Fruit fly (Drosophila melanogaster) whole organism, prepupa: ENCODE measurements around the gene mRpS30.

Experiments used
- CG10631 ChIP-seq: fragments of 200-800 bp; sonication (Bioruptor generic); optimal IDR thresholded peaks from 2 replicates; lab custom pipeline; 2016; ENCODE audit warnings: missing biosample characterization, missing genetic modification characterization
- CG10669 ChIP-seq: fragments of 200-800 bp; sonication (Bioruptor generic); optimal IDR thresholded peaks from 3 replicates; lab custom pipeline; 2018; ENCODE audit warnings: missing biosample characterization, mild to moderate bottlenecking, missing genetic modification characterization, moderate library complexity
- CG11294 ChIP-seq: fragments of 200-800 bp; sonication (Bioruptor generic); IDR thresholded peaks from 2 replicates; pipeline ENCODE4 v1.3.6; 2022; ENCODE audit warnings: missing biosample characterization, missing genetic modification characterization
- CG15336 ChIP-seq: fragments of 200-800 bp; sonication (Bioruptor generic); IDR thresholded peaks from 2 replicates; pipeline ENCODE4 v1.3.6; 2022; ENCODE audit warnings: missing biosample characterization, missing genetic modification characterization
- CG16779 ChIP-seq: fragments of 200-800 bp; sonication (Bioruptor generic); optimal IDR thresholded peaks from 3 replicates; lab custom pipeline; 2017; ENCODE audit warnings: missing biosample characterization, mild to moderate bottlenecking, missing genetic modification characterization
- CG3032 ChIP-seq: fragments of 200-800 bp; optimal IDR thresholded peaks from 2 replicates; lab custom pipeline; 2019; ENCODE audit warnings: missing biosample characterization, mild to moderate bottlenecking, missing genetic modification characterization, moderate library complexity
- CG31627 ChIP-seq: fragments of 200-800 bp; sonication (Bioruptor generic); optimal IDR thresholded peaks from 3 replicates; lab custom pipeline; 2016; ENCODE audit warnings: missing biosample characterization, missing genetic modification characterization
- CG34406 ChIP-seq: fragments of 200-800 bp; sonication (Bioruptor generic); optimal IDR thresholded peaks from 3 replicates; lab custom pipeline; 2016; ENCODE audit warnings: missing biosample characterization, missing genetic modification characterization
- CG4318 ChIP-seq: fragments of 200-800 bp; sonication (Bioruptor generic); optimal IDR thresholded peaks from 3 replicates; lab custom pipeline; 2017; ENCODE audit warnings: missing biosample characterization, mild to moderate bottlenecking, missing genetic modification characterization
- CG6276 ChIP-seq: fragments of 200-800 bp; sonication (Bioruptor generic); optimal IDR thresholded peaks from 2 replicates; lab custom pipeline; 2017; ENCODE audit warnings: missing biosample characterization, mild to moderate bottlenecking, missing genetic modification characterization
- CG6854 ChIP-seq: fragments of 200-800 bp; sonication (Bioruptor generic); optimal IDR thresholded peaks from 2 replicates; lab custom pipeline; 2017; ENCODE audit warnings: missing biosample characterization, mild to moderate bottlenecking, missing genetic modification characterization
- CG7368 ChIP-seq: fragments of 200-800 bp; sonication (Bioruptor generic); optimal IDR thresholded peaks from 3 replicates; lab custom pipeline; 2016; ENCODE audit warnings: missing biosample characterization, missing genetic modification characterization
- CG8119 ChIP-seq: fragments of 200-800 bp; sonication (Bioruptor generic); IDR thresholded peaks from 3 replicates; pipeline ENCODE4 v1.3.6; 2022; ENCODE audit warnings: missing biosample characterization, missing genetic modification characterization
- CG8319 ChIP-seq: fragments of 200-800 bp; sonication (Bioruptor generic); optimal IDR thresholded peaks from 3 replicates; lab custom pipeline; 2016; ENCODE audit warnings: missing biosample characterization, missing genetic modification characterization
- CG8632 ChIP-seq: fragments of 200-800 bp; sonication (Bioruptor generic); optimal IDR thresholded peaks from 3 replicates; lab custom pipeline; 2016; ENCODE audit warnings: missing biosample characterization, missing genetic modification characterization
- Eip75B ChIP-seq: fragments of 200-800 bp; sonication (Bioruptor generic); optimal IDR thresholded peaks from 3 replicates; lab custom pipeline; 2016; ENCODE audit warnings: missing biosample characterization, missing genetic modification characterization
- Eip78C ChIP-seq: fragments of 200-800 bp; sonication (Bioruptor generic); peaks from one replicate; lab custom pipeline; 2016; ENCODE audit warnings: missing biosample characterization, missing genetic modification characterization
- Ets21C ChIP-seq: fragments of 200-800 bp; sonication (Bioruptor generic); optimal IDR thresholded peaks from 3 replicates; lab custom pipeline; 2016; ENCODE audit warnings: missing biosample characterization, missing genetic modification characterization
- Hr38 ChIP-seq: sonication (Bioruptor generic); optimal IDR thresholded peaks from 2 replicates; lab custom pipeline; 2016; ENCODE audit warnings: missing biosample characterization, missing genetic modification characterization
- Hr39 ChIP-seq: fragments of 200-800 bp; sonication (Bioruptor generic); optimal IDR thresholded peaks from 2 replicates; lab custom pipeline; 2016; ENCODE audit warnings: missing biosample characterization, missing genetic modification characterization
- Hr4 ChIP-seq: fragments of 200-800 bp; sonication (Bioruptor generic); optimal IDR thresholded peaks from 3 replicates; lab custom pipeline; 2016; ENCODE audit warnings: missing biosample characterization, missing genetic modification characterization
- Lpt ChIP-seq: fragments of 200-800 bp; sonication (Bioruptor generic); optimal IDR thresholded peaks from 3 replicates; lab custom pipeline; 2016; ENCODE audit warnings: missing biosample characterization, missing genetic modification characterization
- OdsH ChIP-seq: fragments of 200-800 bp; sonication (Bioruptor generic); optimal IDR thresholded peaks from 3 replicates; lab custom pipeline; 2016; ENCODE audit warnings: missing biosample characterization, missing genetic modification characterization
- Sox102F ChIP-seq: fragments of 200-800 bp; sonication (Bioruptor generic); optimal IDR thresholded peaks from 2 replicates; lab custom pipeline; 2016; ENCODE audit warnings: missing biosample characterization, mild to moderate bottlenecking, missing genetic modification characterization
- Sox14 ChIP-seq: fragments of 200-800 bp; sonication (Bioruptor generic); optimal IDR thresholded peaks from 3 replicates; lab custom pipeline; 2016; ENCODE audit warnings: missing biosample characterization, missing genetic modification characterization
- Sox15 ChIP-seq: fragments of 200-800 bp; sonication (Bioruptor generic); optimal IDR thresholded peaks from 3 replicates; lab custom pipeline; 2016; ENCODE audit warnings: missing biosample characterization, missing genetic modification characterization
- achi ChIP-seq: fragments of 200-800 bp; sonication (Bioruptor generic); optimal IDR thresholded peaks from 3 replicates; lab custom pipeline; 2016; ENCODE audit warnings: missing biosample characterization, missing genetic modification characterization
- cyc ChIP-seq: fragments of 200-800 bp; sonication (Bioruptor generic); optimal IDR thresholded peaks from 3 replicates; lab custom pipeline; 2016; ENCODE audit warnings: missing biosample characterization, missing genetic modification characterization
- dsx ChIP-seq: fragments of 200-800 bp; optimal IDR thresholded peaks from 3 replicates; lab custom pipeline; 2019; ENCODE audit warnings: missing biosample characterization, mild to moderate bottlenecking, missing genetic modification characterization, moderate library complexity; ENCODE audit not compliant: poor library complexity, severe bottlenecking
- fd59A ChIP-seq: fragments of 200-800 bp; sonication (Bioruptor generic); optimal IDR thresholded peaks from 2 replicates; lab custom pipeline; 2017; ENCODE audit warnings: missing biosample characterization, mild to moderate bottlenecking, missing genetic modification characterization, missing genetic modification reagents
- fd85E ChIP-seq: fragments of 200-800 bp; sonication (Bioruptor generic); optimal IDR thresholded peaks from 3 replicates; lab custom pipeline; 2016; ENCODE audit warnings: missing biosample characterization, missing genetic modification characterization
- fkh ChIP-seq: fragments of 200-800 bp; sonication (Bioruptor generic); optimal IDR thresholded peaks from 3 replicates; lab custom pipeline; 2017; ENCODE audit warnings: missing biosample characterization, mild to moderate bottlenecking, missing genetic modification characterization, moderate library complexity
- lz ChIP-seq: fragments of 200-800 bp; sonication (Bioruptor generic); optimal IDR thresholded peaks from 3 replicates; lab custom pipeline; 2016; ENCODE audit warnings: missing biosample characterization, missing genetic modification characterization
- net ChIP-seq: fragments of 200-800 bp; sonication (Bioruptor generic); optimal IDR thresholded peaks from 3 replicates; lab custom pipeline; 2016; ENCODE audit warnings: missing biosample characterization, missing genetic modification characterization
- svp ChIP-seq: fragments of 200-800 bp; sonication (Bioruptor generic); peaks from one replicate; lab custom pipeline; 2016; ENCODE audit warnings: missing biosample characterization, missing genetic modification characterization
- vri ChIP-seq: fragments of 200-800 bp; sonication (Bioruptor generic); optimal IDR thresholded peaks from 3 replicates; lab custom pipeline; 2016; ENCODE audit warnings: missing biosample characterization, mild to moderate bottlenecking, missing genetic modification characterization

Gene mRpS30

DNA sequence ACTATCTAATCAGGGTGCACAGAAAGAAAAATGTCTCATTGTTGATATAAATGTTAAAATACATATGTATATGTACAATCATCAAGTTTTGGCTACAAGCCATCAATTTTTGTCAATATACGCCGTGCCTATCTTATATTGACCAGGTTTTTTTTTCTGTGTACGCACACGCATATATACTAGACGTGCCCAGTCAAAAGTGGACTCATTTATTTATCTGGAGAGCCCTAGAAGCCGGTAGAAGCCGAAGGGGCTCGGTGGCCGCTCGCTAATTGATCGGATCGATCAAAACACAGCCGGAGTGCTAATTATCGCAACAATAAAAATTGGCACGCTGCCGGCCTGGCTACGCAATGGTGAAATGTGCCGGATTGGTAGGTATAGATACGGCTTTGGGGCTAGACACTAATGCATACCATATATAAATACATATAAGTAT lies 45.5 kb upstream of the mRpS30 start (continued):
- TF ChIP-seq fd59A (no peak), dsx (GFP tag; lab: Kevin White, UChicago) (peak; percentile 4), Eip75B (peak; percentile 36), Hr38 (no peak), CG8632 (GFP tag; lab: Kevin White, UChicago) (peak; percentile 43), vri (peak; percentile 85), CG8319 (no peak), achi (GFP tag; lab: Kevin White, UChicago) (peak; percentile 40), fkh (GFP tag; lab: Kevin White, UChicago) (peak; percentile 68), Sox15 (GFP tag; lab: Kevin White, UChicago) (no peak), CG8119 (GFP tag; lab: Robert Waterston, UW) (peak; percentile 56; the same call in 2 of the 3 replicates), svp (GFP tag; lab: Kevin White, UChicago) (peak; percentile 87), CG7368 (GFP tag; lab: Kevin White, UChicago) (no peak), CG6276 (GFP tag; lab: Kevin White, UChicago) (no peak), CG31627 (peak; percentile 48), Lpt (GFP tag; lab: Kevin White, UChicago) (peak; percentile 18), CG10631 (GFP tag; lab: Kevin White, UChicago) (peak; percentile 25), CG34406 (GFP tag; lab: Kevin White, UChicago) (peak; percentile 36), Hr39 (peak; percentile 60), CG16779 (no peak), net (GFP tag; lab: Kevin White, UChicago) (no peak), lz (GFP tag; lab: Kevin White, UChicago) (peak; percentile 67)

DNA sequence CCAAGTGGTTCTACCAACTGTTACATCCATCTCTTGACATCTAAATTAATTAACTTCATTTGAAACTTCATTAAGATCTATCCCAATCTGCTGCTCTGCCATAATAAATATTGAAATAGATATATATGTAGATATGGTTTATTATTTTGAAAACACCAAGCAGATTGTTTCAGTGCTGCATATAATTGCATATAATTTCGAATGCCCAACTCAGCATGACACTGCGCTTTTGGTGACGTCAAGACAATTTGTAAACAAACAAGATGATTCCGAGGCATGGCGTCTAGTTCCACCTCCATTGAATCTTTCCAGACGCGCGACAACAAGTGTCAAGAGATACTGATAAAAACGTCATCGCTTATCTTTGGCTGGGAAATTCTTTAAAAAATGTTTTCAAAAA lies 45.0 kb upstream of the mRpS30 start:
- 0 out of 2 replicates have a peak, but pooled peaks have one; percentile 6 for TF ChIP-seq CG15336 (GFP tag; lab: Robert Waterston, UW)
- peak; percentile 47 for TF ChIP-seq svp (GFP tag; lab: Kevin White, UChicago)
- no peak for TF ChIP-seq CG4318 (GFP tag; lab: Kevin White, UChicago)
- TF ChIP-seq Hr4 (GFP tag; lab: Kevin White, UChicago): no peak

DNA sequence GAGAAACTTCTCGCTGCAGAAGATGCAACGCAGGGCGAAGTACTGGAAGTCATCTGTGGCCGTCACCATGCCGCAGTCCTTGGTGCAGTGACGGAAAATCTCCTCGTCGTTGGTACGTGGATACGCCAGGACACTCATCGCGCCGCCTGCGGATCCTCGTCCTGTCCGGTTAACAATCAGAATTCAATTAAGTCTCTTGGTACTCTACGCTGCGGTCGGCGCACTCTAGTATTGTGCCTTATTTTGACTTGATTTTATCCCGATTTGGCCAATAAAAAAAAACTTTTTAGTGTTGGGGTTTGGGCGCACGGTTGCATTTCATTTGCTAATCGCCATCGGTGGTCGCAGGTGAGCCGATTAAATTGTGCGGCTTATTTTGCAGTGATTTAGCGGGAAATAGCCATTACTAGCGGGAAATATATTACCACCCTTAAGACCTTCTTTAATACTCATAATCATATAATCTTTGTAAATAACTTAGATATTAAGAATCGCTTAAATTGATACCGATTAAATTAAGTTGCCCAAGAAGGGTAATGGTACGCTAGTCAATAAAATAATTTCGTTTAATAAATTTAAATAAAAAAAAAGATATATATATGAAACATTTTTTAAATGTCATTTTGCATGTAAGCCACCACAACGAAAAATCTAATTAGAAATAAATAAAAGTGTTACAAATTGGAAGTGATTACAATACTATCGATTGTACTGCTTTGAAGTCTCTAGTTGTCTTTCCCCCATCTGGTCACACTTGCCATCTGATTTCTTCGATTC lies 39.8 kb upstream of the mRpS30 start, which contains the start of the genes CG8944 and CCT6:
Gene CG8944, minus strand, starts transcription at position 327 of the 777 bp plus-strand sequence.
Gene CCT6, plus strand, starts transcription at position 744 of the 777 bp plus-strand sequence.
- no peak for TF ChIP-seq cyc
- peak; percentile 7 for TF ChIP-seq CG3032 (tag; lab: Kevin White, UChicago)
- peak; percentile 46 for TF ChIP-seq Eip78C (GFP tag; lab: Kevin White, UChicago)
- no peak for TF ChIP-seq Sox14 (GFP tag; lab: Kevin White, UChicago)
- no peak for TF ChIP-seq CG6854 (GFP tag; lab: Kevin White, UChicago)
- peak; percentile 7 for TF ChIP-seq Ets21C (GFP tag; lab: Kevin White, UChicago)
- no peak for TF ChIP-seq net (GFP tag; lab: Kevin White, UChicago)
- TF ChIP-seq CG16779: no peak
- TF ChIP-seq CG11294 (GFP tag; lab: Robert Waterston, UW): no peak
- TF ChIP-seq CG10669 (GFP tag; lab: Kevin White, UChicago): no peak
- peak; percentile 20 for TF ChIP-seq lz (GFP tag; lab: Kevin White, UChicago)
- TF ChIP-seq CG15336 (GFP tag; lab: Robert Waterston, UW): no peak
- no peak for TF ChIP-seq OdsH (GFP tag; lab: Kevin White, UChicago)
- TF ChIP-seq fd85E: no peak
- TF ChIP-seq CG8632 (GFP tag; lab: Kevin White, UChicago): no peak
- no peak for TF ChIP-seq Sox102F
- no peak for TF ChIP-seq fkh (GFP tag; lab: Kevin White, UChicago)
